Worm (Caenorhabditis elegans): Measurements from ENCODE around the gene C13A10.2.

C13A10.2 gene

ce11 chrII:1329887-1330286, 27.9 kb downstream of the C13A10.2 start:
- TF ChIP-seq F13C5.2 (tag; optimal IDR thresholded peaks at IDR 0.05): no peak
- no peak for TF ChIP-seq tra-4 (tag; optimal IDR thresholded peaks at IDR 0.05)
- TF ChIP-seq hmbx-1 (tag; optimal IDR thresholded peaks at IDR 0.05): no peak
- no peak for TF ChIP-seq tbx-11 (GFP tag; IDR thresholded peaks at IDR 0.05)
- no peak for TF ChIP-seq ceh-36 (tag; optimal IDR thresholded peaks at IDR 0.05)
- TF ChIP-seq ceh-13 (GFP tag; optimal IDR thresholded peaks at IDR 0.05): no peak
- no peak for TF ChIP-seq sea-1 (GFP tag; conservative IDR thresholded peaks at IDR 0.05)
- TF ChIP-seq aly-1 (tag; optimal IDR thresholded peaks at IDR 0.05): no peak
- no peak for TF ChIP-seq pes-1 (GFP tag; IDR thresholded peaks at IDR 0.05)
- TF ChIP-seq hmg-4 (GFP tag; optimal IDR thresholded peaks at IDR 0.05): no peak
- TF ChIP-seq ets-7 (tag; optimal IDR thresholded peaks at IDR 0.05): no peak
- no peak for TF ChIP-seq hnd-1 (tag; optimal IDR thresholded peaks at IDR 0.05)
- no peak for TF ChIP-seq scrt-1 (GFP tag; IDR thresholded peaks at IDR 0.05)
- TF ChIP-seq B0310.2 (tag; optimal IDR thresholded peaks at IDR 0.05): no peak
- no peak for TF ChIP-seq ama-1 (optimal IDR thresholded peaks at IDR 0.05)
- no peak for TF ChIP-seq tbx-37 (GFP tag; conservative IDR thresholded peaks at IDR 0.05)
- TF ChIP-seq flt-1 (GFP tag; IDR thresholded peaks at IDR 0.05): no peak

DNA sequence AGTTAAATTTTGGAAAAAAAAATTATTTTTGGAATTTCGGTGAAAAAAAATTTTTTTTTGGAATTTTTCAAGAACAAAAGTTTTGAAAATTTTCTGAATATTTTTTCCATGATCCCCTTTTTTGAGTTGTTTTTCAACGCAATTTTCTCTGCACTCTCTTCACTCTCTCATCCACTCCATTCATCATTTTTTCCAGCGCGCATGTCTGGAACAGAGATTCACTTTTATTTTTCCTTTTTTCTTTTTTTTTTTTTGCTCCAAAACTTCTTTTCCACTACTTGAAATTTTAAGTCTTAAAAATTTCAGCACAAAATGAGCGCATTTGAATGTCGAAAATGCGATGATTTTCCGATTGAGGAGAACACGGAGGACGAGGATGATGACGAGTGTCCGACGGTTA, 31.1 kb downstream of the C13A10.2 start, which contains the start of gene jip-1:
TSS of gene jip-1 (plus strand) at position 301 of the 400 bp plus-strand sequence.
- no peak for TF ChIP-seq sea-1 (GFP tag; conservative IDR thresholded peaks at IDR 0.05)
- TF ChIP-seq hmbx-1 (tag; optimal IDR thresholded peaks at IDR 0.05): no peak
- no peak for TF ChIP-seq ceh-36 (tag; optimal IDR thresholded peaks at IDR 0.05)
- no peak for TF ChIP-seq F13C5.2 (tag; optimal IDR thresholded peaks at IDR 0.05)
- TF ChIP-seq ceh-13 (GFP tag; optimal IDR thresholded peaks at IDR 0.05): no peak
- no peak for TF ChIP-seq flt-1 (GFP tag; IDR thresholded peaks at IDR 0.05)
- no peak for TF ChIP-seq tbx-11 (GFP tag; IDR thresholded peaks at IDR 0.05)
- TF ChIP-seq scrt-1 (GFP tag; IDR thresholded peaks at IDR 0.05): no peak
- no peak for TF ChIP-seq pes-1 (GFP tag; IDR thresholded peaks at IDR 0.05)
- TF ChIP-seq hnd-1 (tag; optimal IDR thresholded peaks at IDR 0.05): no peak
- no peak for TF ChIP-seq tra-4 (tag; optimal IDR thresholded peaks at IDR 0.05)
- TF ChIP-seq hmg-4 (GFP tag; optimal IDR thresholded peaks at IDR 0.05): no peak
- no peak for TF ChIP-seq ets-7 (tag; optimal IDR thresholded peaks at IDR 0.05)

- TF ChIP-seq ceh-36 (tag; optimal IDR thresholded peaks at IDR 0.05) (no peak), sea-1 (GFP tag; conservative IDR thresholded peaks at IDR 0.05) (no peak), ama-1 (optimal IDR thresholded peaks at IDR 0.05) (no peak), hnd-1 (tag; optimal IDR thresholded peaks at IDR 0.05) (no peak), tbx-11 (GFP tag; IDR thresholded peaks at IDR 0.05) (no peak), hmg-4 (GFP tag; optimal IDR thresholded peaks at IDR 0.05) (no peak), scrt-1 (GFP tag; IDR thresholded peaks at IDR 0.05) (no peak), flt-1 (GFP tag; IDR thresholded peaks at IDR 0.05) (no peak), ceh-13 (GFP tag; optimal IDR thresholded peaks at IDR 0.05) (no peak), hmbx-1 (tag; optimal IDR thresholded peaks at IDR 0.05) (no peak), ets-7 (tag; optimal IDR thresholded peaks at IDR 0.05) (no peak), F13C5.2 (tag; optimal IDR thresholded peaks at IDR 0.05) (no peak), pes-1 (GFP tag; IDR thresholded peaks at IDR 0.05) (no peak)
Measured at ce11 chrII:1325604-1326003, 32.2 kb downstream of the C13A10.2 start.

DNA sequence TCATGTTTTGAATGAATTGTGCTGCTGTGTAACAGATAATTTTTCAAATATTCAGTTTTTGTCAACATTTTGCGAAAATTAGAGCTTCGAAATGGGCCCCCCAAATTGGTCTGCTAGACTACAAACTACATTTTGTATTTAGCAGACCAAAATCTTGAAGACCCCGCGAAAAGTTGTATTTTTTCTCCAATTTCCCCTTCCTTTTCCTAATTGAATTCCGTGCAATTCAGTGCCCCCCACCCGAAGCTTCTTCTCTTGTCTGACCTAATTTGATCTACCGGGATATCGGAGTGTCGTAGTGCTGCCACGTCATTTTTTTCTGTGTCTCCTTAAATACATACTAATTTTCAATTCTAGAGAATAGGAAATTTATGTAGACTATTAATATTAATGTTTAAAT, 33.8 kb downstream of the C13A10.2 start:
- no peak for TF ChIP-seq hmbx-1 (tag; optimal IDR thresholded peaks at IDR 0.05)
- no peak for TF ChIP-seq ama-1 (optimal IDR thresholded peaks at IDR 0.05)
- no peak for TF ChIP-seq scrt-1 (GFP tag; IDR thresholded peaks at IDR 0.05)
- TF ChIP-seq B0310.2 (tag; optimal IDR thresholded peaks at IDR 0.05): no peak
- TF ChIP-seq pes-1 (GFP tag; IDR thresholded peaks at IDR 0.05): no peak
- no peak for TF ChIP-seq flt-1 (GFP tag; IDR thresholded peaks at IDR 0.05)
- no peak for TF ChIP-seq aly-1 (tag; optimal IDR thresholded peaks at IDR 0.05)
- TF ChIP-seq F13C5.2 (tag; optimal IDR thresholded peaks at IDR 0.05): no peak
- TF ChIP-seq tbx-37 (GFP tag; conservative IDR thresholded peaks at IDR 0.05): no peak
- no peak for TF ChIP-seq ets-7 (tag; optimal IDR thresholded peaks at IDR 0.05)
- TF ChIP-seq ceh-13 (GFP tag; optimal IDR thresholded peaks at IDR 0.05): no peak
- no peak for TF ChIP-seq tbx-11 (GFP tag; IDR thresholded peaks at IDR 0.05)
- no peak for TF ChIP-seq ceh-36 (tag; optimal IDR thresholded peaks at IDR 0.05)
- TF ChIP-seq tra-4 (tag; optimal IDR thresholded peaks at IDR 0.05): no peak
- no peak for TF ChIP-seq hnd-1 (tag; optimal IDR thresholded peaks at IDR 0.05)
- no peak for TF ChIP-seq hmg-4 (GFP tag; optimal IDR thresholded peaks at IDR 0.05)
- TF ChIP-seq sea-1 (GFP tag; conservative IDR thresholded peaks at IDR 0.05): no peak

ce11 chrII:1323190-1323651, 34.6 kb downstream of the C13A10.2 start:
- TF ChIP-seq B0310.2 (tag; optimal IDR thresholded peaks at IDR 0.05): no peak
- no peak for TF ChIP-seq ama-1 (optimal IDR thresholded peaks at IDR 0.05)
- no peak for TF ChIP-seq ceh-36 (tag; optimal IDR thresholded peaks at IDR 0.05)
- TF ChIP-seq aly-1 (tag; optimal IDR thresholded peaks at IDR 0.05): no peak
- TF ChIP-seq pes-1 (GFP tag; IDR thresholded peaks at IDR 0.05): no peak
- TF ChIP-seq F13C5.2 (tag; optimal IDR thresholded peaks at IDR 0.05): no peak
- TF ChIP-seq tbx-11 (GFP tag; IDR thresholded peaks at IDR 0.05): no peak
- TF ChIP-seq sea-1 (GFP tag; conservative IDR thresholded peaks at IDR 0.05): no peak
- no peak for TF ChIP-seq ets-7 (tag; optimal IDR thresholded peaks at IDR 0.05)
- no peak for TF ChIP-seq ceh-13 (GFP tag; optimal IDR thresholded peaks at IDR 0.05)
- no peak for TF ChIP-seq flt-1 (GFP tag; IDR thresholded peaks at IDR 0.05)

DNA sequence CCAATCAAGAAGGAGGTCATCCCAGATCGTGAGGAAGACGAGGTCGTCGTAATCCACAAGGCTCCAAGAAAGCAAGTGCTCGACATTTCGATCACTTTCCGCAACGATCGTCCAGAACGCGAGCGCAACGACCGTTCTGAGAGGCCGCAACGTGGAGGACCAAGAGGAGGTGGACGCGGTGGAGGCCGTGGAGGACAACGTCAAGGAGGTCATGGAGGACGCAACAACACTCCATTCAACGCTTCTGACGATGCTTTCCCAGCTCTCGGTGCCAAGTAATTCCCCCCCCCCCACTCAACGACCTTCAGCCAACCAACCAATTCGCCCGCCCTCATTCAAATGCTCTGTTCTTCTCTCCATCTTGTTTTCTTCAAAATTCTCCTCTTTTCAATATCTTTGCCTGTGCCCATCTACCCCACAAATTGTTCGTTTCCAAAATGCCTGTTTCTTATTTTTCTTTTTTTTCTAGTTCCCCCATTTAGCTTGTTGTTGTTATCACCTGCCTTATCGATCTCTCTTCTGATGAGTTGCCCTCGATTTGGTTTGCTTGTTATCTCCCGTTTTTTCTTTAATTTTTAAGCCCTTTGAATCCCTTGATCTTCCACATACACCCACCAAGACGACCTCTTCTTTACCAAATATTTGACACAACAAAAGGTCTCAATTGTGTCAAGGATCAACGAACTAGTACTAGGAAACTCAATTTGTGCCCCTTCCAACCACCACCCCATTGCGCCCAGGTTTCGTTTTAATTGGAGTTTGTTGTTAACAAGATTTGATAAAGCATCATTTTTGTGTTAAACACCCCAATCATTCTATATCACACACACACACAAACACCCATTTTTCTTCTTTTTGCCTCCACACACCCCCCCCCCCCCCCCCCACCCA, 35.3 kb downstream of the C13A10.2 start:
- TF ChIP-seq scrt-1 (GFP tag; IDR thresholded peaks at IDR 0.05) (no peak), hmg-4 (GFP tag; optimal IDR thresholded peaks at IDR 0.05) (no peak), ama-1 (optimal IDR thresholded peaks at IDR 0.05) (no peak), tra-4 (tag; optimal IDR thresholded peaks at IDR 0.05) (no peak), hnd-1 (tag; optimal IDR thresholded peaks at IDR 0.05) (no peak), F13C5.2 (tag; optimal IDR thresholded peaks at IDR 0.05) (no peak), aly-1 (tag; optimal IDR thresholded peaks at IDR 0.05) (no peak), flt-1 (GFP tag; IDR thresholded peaks at IDR 0.05) (no peak), ceh-13 (GFP tag; optimal IDR thresholded peaks at IDR 0.05) (no peak), hmbx-1 (tag; optimal IDR thresholded peaks at IDR 0.05) (no peak), tbx-11 (GFP tag; IDR thresholded peaks at IDR 0.05) (no peak), ets-7 (tag; optimal IDR thresholded peaks at IDR 0.05) (no peak), tbx-37 (GFP tag; conservative IDR thresholded peaks at IDR 0.05) (no peak), sea-1 (GFP tag; conservative IDR thresholded peaks at IDR 0.05) (no peak), pes-1 (GFP tag; IDR thresholded peaks at IDR 0.05) (no peak), B0310.2 (tag; optimal IDR thresholded peaks at IDR 0.05) (no peak), ceh-36 (tag; optimal IDR thresholded peaks at IDR 0.05) (no peak)

Measured in whole organism, early embryonic.